Worm (Caenorhabditis elegans) whole organism, early embryonic: Measurements from ENCODE around the gene C13A2.10.

Source experiments
- B0310.2 ChIP-seq: sonication (generic microtip); optimal IDR thresholded peaks from 2 replicates; lab custom pipeline; 2016; ENCODE audit warnings: mild to moderate bottlenecking, missing genetic modification characterization, missing compliant biosample characterization
- F13C5.2 ChIP-seq: sonication (generic microtip); optimal IDR thresholded peaks from 2 replicates; lab custom pipeline; 2017; ENCODE audit warnings: mild to moderate bottlenecking, missing genetic modification characterization, inconsistent platforms, missing compliant biosample characterization
- aly-1 ChIP-seq: sonication (generic microtip); optimal IDR thresholded peaks from 2 replicates; lab custom pipeline; 2016; ENCODE audit warnings: missing genetic modification characterization, missing compliant biosample characterization
- ama-1 ChIP-seq: fragments of 150-350 bp; optimal IDR thresholded peaks from 2 replicates; lab custom pipeline; 2014
- ceh-13 ChIP-seq: fragments of 200-800 bp; sonication (Bioruptor generic); optimal IDR thresholded peaks from 2 replicates; lab custom pipeline; 2018; ENCODE audit warnings: mild to moderate bottlenecking, missing genetic modification characterization, missing compliant biosample characterization
- ceh-36 ChIP-seq: sonication (generic microtip); optimal IDR thresholded peaks from 2 replicates; lab custom pipeline; 2016; ENCODE audit warnings: missing genetic modification characterization, inconsistent platforms, missing compliant biosample characterization
- ets-7 ChIP-seq: sonication (generic microtip); optimal IDR thresholded peaks from 2 replicates; lab custom pipeline; 2016; ENCODE audit warnings: missing genotype, missing genetic modification characterization, missing compliant biosample characterization
- flt-1 ChIP-seq: fragments of 200-800 bp; sonication (Bioruptor generic); IDR thresholded peaks from 2 replicates; pipeline ENCODE4 v1.3.6; 2022; ENCODE audit warnings: missing genetic modification characterization, missing compliant biosample characterization
- hmbx-1 ChIP-seq: sonication (generic microtip); optimal IDR thresholded peaks from 2 replicates; lab custom pipeline; 2016; ENCODE audit warnings: mild to moderate bottlenecking, missing genetic modification characterization, missing compliant biosample characterization
- hmg-4 ChIP-seq: fragments of 200-800 bp; sonication (Bioruptor generic); optimal IDR thresholded peaks from 2 replicates; lab custom pipeline; 2018; ENCODE audit warnings: mild to moderate bottlenecking, missing genetic modification characterization, missing compliant biosample characterization
- hnd-1 ChIP-seq: sonication (generic microtip); optimal IDR thresholded peaks from 2 replicates; lab custom pipeline; 2016; ENCODE audit warnings: missing genetic modification characterization, missing compliant biosample characterization
- pes-1 ChIP-seq: fragments of 200-800 bp; sonication (Bioruptor generic); IDR thresholded peaks from 2 replicates; pipeline ENCODE4 v1.3.6; 2022; ENCODE audit warnings: missing genetic modification reagents, missing genetic modification characterization, missing compliant biosample characterization
- scrt-1 ChIP-seq: fragments of 200-800 bp; sonication (Bioruptor generic); IDR thresholded peaks from 2 replicates; pipeline ENCODE4 v1.3.6; 2022; ENCODE audit warnings: missing genetic modification characterization, missing compliant biosample characterization
- sea-1 ChIP-seq: fragments of 200-800 bp; sonication (Bioruptor generic); conservative IDR thresholded peaks from 2 replicates; pipeline ENCODE4 v1.3.6; 2022; ENCODE audit warnings: missing genetic modification characterization, missing compliant biosample characterization
- tbx-11 ChIP-seq: fragments of 200-800 bp; sonication (Bioruptor generic); IDR thresholded peaks from 2 replicates; pipeline ENCODE4 v1.3.6; 2022; ENCODE audit warnings: missing genetic modification characterization, missing compliant biosample characterization
- tbx-37 ChIP-seq: fragments of 200-800 bp; sonication (Bioruptor generic); conservative IDR thresholded peaks from 2 replicates; pipeline ENCODE4 v1.3.6; 2022; ENCODE audit warnings: missing genetic modification reagents, missing genetic modification characterization, missing compliant biosample characterization
- tra-4 ChIP-seq: sonication (generic microtip); optimal IDR thresholded peaks from 2 replicates; lab custom pipeline; 2017; ENCODE audit warnings: missing genetic modification characterization, missing compliant biosample characterization

Gene C13A2.10

DNA sequence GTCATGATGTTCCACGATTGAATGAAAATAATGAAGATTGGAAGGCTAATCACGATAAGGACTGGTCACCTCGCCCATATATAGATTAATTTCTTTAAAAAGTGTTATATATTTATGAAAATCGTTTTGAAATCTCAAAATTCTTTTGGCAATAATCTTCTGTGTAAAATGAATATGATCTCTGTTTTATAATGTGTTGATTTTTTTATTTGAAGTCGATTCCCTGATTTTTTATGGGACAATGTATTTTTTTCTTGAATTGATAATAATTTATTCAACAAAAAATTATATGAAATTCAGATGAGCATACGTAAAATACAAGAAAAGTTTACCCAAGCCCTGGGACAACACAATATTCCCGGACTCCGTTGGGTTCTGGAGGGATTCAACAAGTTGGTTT lies 35.4 kb downstream of the C13A2.10 start, which contains the start of gene C05C8.1:
C05C8.1 (plus strand) TSS at position 301 of the 400 bp plus-strand sequence.
- TF ChIP-seq pes-1 (GFP tag; lab: Robert Waterston, UW) (no peak), hmbx-1 (no peak), hnd-1 (tag; lab: Kevin White, UChicago) (no peak), F13C5.2 (tag; lab: Kevin White, UChicago) (no peak), ceh-36 (tag; lab: Kevin White, UChicago) (no peak), scrt-1 (GFP tag; lab: Robert Waterston, UW) (no peak), flt-1 (GFP tag; lab: Robert Waterston, UW) (no peak), tbx-11 (no peak), tra-4 (tag; lab: Kevin White, UChicago) (no peak), hmg-4 (GFP tag; lab: Kevin White, UChicago) (no peak), ets-7 (tag; lab: Kevin White, UChicago) (no peak), sea-1 (GFP tag; lab: Robert Waterston, UW) (no peak)

DNA sequence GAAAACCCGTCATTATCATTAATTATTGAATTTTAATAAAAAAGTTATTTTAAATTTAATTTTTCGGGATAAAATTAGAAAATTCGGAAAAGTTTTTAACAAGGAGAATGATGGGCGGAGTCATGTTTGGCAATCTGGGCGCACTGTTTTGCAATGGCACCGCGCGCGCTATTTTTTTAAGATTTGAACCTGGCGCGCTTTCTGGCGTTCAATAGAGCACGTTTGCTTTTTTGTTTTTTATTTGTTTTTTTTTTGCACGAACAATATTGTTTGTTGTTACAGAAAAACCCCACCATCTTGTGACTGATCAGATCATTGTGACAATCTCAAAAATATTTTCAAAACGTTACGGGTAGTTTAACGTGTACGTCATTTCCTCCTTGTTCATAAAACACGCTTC lies 37.8 kb downstream of the C13A2.10 start, which contains the start of gene hyls-1:
hyls-1 (plus strand) TSS at position 249 of the 400 bp plus-strand sequence.
- TF ChIP-seq tbx-37 (GFP tag; lab: Robert Waterston, UW) (peak; percentile 41; the same call in 1 of the 2 replicates), hnd-1 (tag; lab: Kevin White, UChicago) (no peak), hmg-4 (GFP tag; lab: Kevin White, UChicago) (peak; percentile 5), F13C5.2 (tag; lab: Kevin White, UChicago) (peak; percentile 60)

DNA sequence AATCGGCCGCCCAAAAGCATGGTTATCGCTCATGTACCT lies 38.0 kb downstream of the C13A2.10 start, which contains the start of gene hpo-9:
hpo-9 (minus strand) TSS at position 37 of the 39 bp plus-strand sequence.
- no peak for TF ChIP-seq F13C5.2 (tag; lab: Kevin White, UChicago)
- no peak for TF ChIP-seq sea-1 (GFP tag; lab: Robert Waterston, UW)
- no peak for TF ChIP-seq tbx-37 (GFP tag; lab: Robert Waterston, UW)
- no peak for TF ChIP-seq tbx-11
- TF ChIP-seq ama-1 (lab: Kevin White, UChicago): no peak
- TF ChIP-seq ets-7 (tag; lab: Kevin White, UChicago): no peak
- TF ChIP-seq aly-1 (tag; lab: Kevin White, UChicago): no peak
- TF ChIP-seq ceh-13 (GFP tag; lab: Kevin White, UChicago): no peak
- no peak for TF ChIP-seq scrt-1 (GFP tag; lab: Robert Waterston, UW)
- no peak for TF ChIP-seq ceh-36 (tag; lab: Kevin White, UChicago)
- no peak for TF ChIP-seq hnd-1 (tag; lab: Kevin White, UChicago)
- TF ChIP-seq hmg-4 (GFP tag; lab: Kevin White, UChicago): no peak
- TF ChIP-seq pes-1 (GFP tag; lab: Robert Waterston, UW): no peak
- TF ChIP-seq hmbx-1: no peak
- no peak for TF ChIP-seq flt-1 (GFP tag; lab: Robert Waterston, UW)
- TF ChIP-seq tra-4 (tag; lab: Kevin White, UChicago): no peak
- TF ChIP-seq B0310.2: no peak

DNA sequence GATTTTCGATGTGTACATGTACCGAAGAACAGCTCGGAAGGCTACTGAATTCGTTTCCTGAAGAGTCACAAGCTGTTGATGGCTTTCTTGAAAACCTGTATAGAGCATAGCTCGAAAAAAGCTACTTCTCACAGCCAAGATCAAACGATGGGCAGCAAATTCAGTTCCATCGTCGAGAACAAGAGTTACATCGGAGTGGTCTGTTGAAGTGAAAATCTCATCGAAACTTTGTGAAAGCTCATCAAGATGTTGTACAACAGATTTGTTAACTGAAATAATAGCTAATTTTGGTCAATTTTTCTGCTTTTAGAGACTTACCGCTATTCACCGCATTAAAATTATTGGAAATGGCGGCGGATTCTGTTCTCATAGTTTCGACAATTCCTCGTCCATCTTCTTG lies 38.2 kb downstream of the C13A2.10 start:
- no peak for TF ChIP-seq sea-1 (GFP tag; lab: Robert Waterston, UW)
- no peak for TF ChIP-seq ets-7 (tag; lab: Kevin White, UChicago)
- no peak for TF ChIP-seq hnd-1 (tag; lab: Kevin White, UChicago)
- no peak for TF ChIP-seq ceh-13 (GFP tag; lab: Kevin White, UChicago)
- TF ChIP-seq scrt-1 (GFP tag; lab: Robert Waterston, UW): no peak
- TF ChIP-seq B0310.2: no peak
- TF ChIP-seq aly-1 (tag; lab: Kevin White, UChicago): no peak
- TF ChIP-seq hmbx-1: no peak
- TF ChIP-seq pes-1 (GFP tag; lab: Robert Waterston, UW): no peak
- no peak for TF ChIP-seq ama-1 (lab: Kevin White, UChicago)
- no peak for TF ChIP-seq ceh-36 (tag; lab: Kevin White, UChicago)
- TF ChIP-seq tra-4 (tag; lab: Kevin White, UChicago): no peak
- TF ChIP-seq tbx-11: no peak
- no peak for TF ChIP-seq hmg-4 (GFP tag; lab: Kevin White, UChicago)
- TF ChIP-seq flt-1 (GFP tag; lab: Robert Waterston, UW): no peak

DNA sequence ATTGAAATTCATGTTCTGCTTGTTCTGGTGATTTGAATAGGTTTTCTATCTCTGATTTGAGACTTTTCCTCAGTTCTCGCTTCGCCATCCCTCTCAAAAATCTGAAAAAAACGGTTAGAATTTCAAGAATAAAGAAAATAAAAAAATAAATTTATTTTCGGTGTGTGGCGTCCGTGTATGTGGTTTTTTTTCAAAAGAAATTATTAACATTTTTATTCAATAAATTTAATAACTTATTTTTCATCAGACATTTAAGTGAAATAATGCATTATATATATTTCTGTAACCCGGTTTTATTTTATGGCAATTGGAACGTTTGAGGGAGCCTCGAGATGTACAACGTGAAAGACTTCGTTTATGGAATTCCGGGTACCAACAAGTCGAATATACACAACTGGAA lies 40.2 kb downstream of the C13A2.10 start, which contains the start of gene C05C8.5:
C05C8.5 (minus strand) TSS at position 101 of the 400 bp plus-strand sequence.
- TF ChIP-seq pes-1 (GFP tag; lab: Robert Waterston, UW) (no peak), hmg-4 (GFP tag; lab: Kevin White, UChicago) (no peak), ets-7 (tag; lab: Kevin White, UChicago) (no peak), aly-1 (tag; lab: Kevin White, UChicago) (no peak), ama-1 (lab: Kevin White, UChicago) (no peak), ceh-13 (GFP tag; lab: Kevin White, UChicago) (no peak), tbx-11 (no peak), F13C5.2 (tag; lab: Kevin White, UChicago) (no peak), sea-1 (GFP tag; lab: Robert Waterston, UW) (no peak), hnd-1 (tag; lab: Kevin White, UChicago) (no peak), tra-4 (tag; lab: Kevin White, UChicago) (no peak), B0310.2 (no peak), scrt-1 (GFP tag; lab: Robert Waterston, UW) (no peak), flt-1 (GFP tag; lab: Robert Waterston, UW) (no peak), tbx-37 (GFP tag; lab: Robert Waterston, UW) (no peak), ceh-36 (tag; lab: Kevin White, UChicago) (no peak), hmbx-1 (no peak)

DNA sequence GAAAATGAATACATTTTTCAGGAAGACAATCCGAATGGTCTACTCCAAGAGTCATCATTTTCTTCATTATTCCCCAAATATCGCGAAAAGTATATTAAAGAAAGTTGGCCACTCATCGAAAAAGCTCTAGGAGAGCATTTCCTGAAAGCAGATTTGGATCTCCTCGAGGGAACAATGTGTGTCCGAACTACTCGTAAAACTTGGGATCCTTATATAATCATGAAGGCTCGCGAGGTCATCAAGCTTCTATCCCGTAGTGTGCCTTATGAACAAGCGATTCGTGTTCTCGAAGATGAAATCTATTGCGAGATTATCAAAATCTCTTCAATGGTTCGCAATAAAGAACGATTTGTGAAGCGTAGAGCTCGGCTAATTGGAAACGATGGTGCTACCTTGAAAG lies 43.4 kb downstream of the C13A2.10 start:
- TF ChIP-seq aly-1 (tag; lab: Kevin White, UChicago): no peak

DNA sequence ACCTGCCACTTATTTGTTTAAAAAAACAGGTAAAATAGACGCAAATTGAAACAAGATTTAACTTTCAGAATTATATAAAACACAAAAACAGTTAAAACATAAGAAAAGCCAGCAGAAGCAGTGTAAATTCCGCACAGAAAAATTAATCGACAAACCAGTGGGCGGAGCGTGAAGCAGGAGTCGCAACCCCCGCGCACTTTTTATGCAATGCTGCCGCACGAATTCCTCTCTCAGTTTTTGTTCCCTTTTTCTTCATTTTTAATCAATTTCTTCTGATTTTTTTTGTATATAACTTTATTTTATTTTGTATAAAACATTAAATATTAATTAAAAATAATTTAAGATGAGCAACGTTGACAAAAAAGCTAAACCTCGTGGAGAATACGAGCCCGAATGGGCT lies 44.0 kb downstream of the C13A2.10 start, which contains the start of the genes gei-6 and krr-1:
gei-6 (minus strand) TSS at position 2 of the 400 bp plus-strand sequence.
krr-1 (plus strand) TSS at position 344 of the 400 bp plus-strand sequence.
- TF ChIP-seq aly-1 (tag; lab: Kevin White, UChicago) (peak; percentile 22), F13C5.2 (tag; lab: Kevin White, UChicago) (peak; percentile 90), ets-7 (tag; lab: Kevin White, UChicago) (no peak), hmbx-1 (peak; percentile 31), ceh-36 (tag; lab: Kevin White, UChicago) (peak; percentile 87), tbx-37 (GFP tag; lab: Robert Waterston, UW) (peak; percentile 88), scrt-1 (GFP tag; lab: Robert Waterston, UW) (peak; percentile 85), tbx-11 (peak; percentile 92), flt-1 (GFP tag; lab: Robert Waterston, UW) (peak; percentile 84), B0310.2 (peak; percentile 66), tra-4 (tag; lab: Kevin White, UChicago) (no peak), sea-1 (GFP tag; lab: Robert Waterston, UW) (peak; percentile 90), hmg-4 (GFP tag; lab: Kevin White, UChicago) (peak; percentile 83), hnd-1 (tag; lab: Kevin White, UChicago) (peak; percentile 70), ama-1 (lab: Kevin White, UChicago) (no peak), ceh-13 (GFP tag; lab: Kevin White, UChicago) (peak; percentile 73), pes-1 (GFP tag; lab: Robert Waterston, UW) (peak; percentile 90)
